Worm (Caenorhabditis elegans) whole organism, young adult: ENCODE results near the gene W04G3.13.

Experiments
- ceh-58 ChIP-seq: fragments of 200-800 bp; sonication (Bioruptor generic); IDR thresholded peaks from 2 replicates; pipeline ENCODE4 v1.3.6; 2022; ENCODE audit warnings: missing genetic modification characterization, missing compliant biosample characterization
- ekl-4 ChIP-seq: fragments of 200-800 bp; sonication (Bioruptor generic); IDR thresholded peaks from 2 replicates; pipeline ENCODE4 v1.3.6; 2022; ENCODE audit warnings: missing genetic modification reagents, missing genetic modification characterization, missing compliant biosample characterization
- sdz-38 ChIP-seq: sonication (generic microtip); optimal IDR thresholded peaks from 2 replicates; lab custom pipeline; 2016; ENCODE audit warnings: missing genotype, missing genetic modification characterization, missing compliant biosample characterization
- snpc-1.1 ChIP-seq: sonication (generic microtip); optimal IDR thresholded peaks from 2 replicates; lab custom pipeline; 2017; ENCODE audit warnings: missing genetic modification characterization, mild to moderate bottlenecking, missing compliant biosample characterization, antibody characterized with exemption, moderate library complexity, missing genotype, missing genetic modification reagents; ENCODE audit not compliant: insufficient read depth
- unc-130 ChIP-seq: sonication (generic microtip); optimal IDR thresholded peaks from 2 replicates; lab custom pipeline; 2016; ENCODE audit warnings: missing genetic modification reagents, missing genetic modification characterization, missing compliant biosample characterization
- zim-3 ChIP-seq: sonication (generic microtip); optimal IDR thresholded peaks from 2 replicates; lab custom pipeline; 2017; ENCODE audit warnings: mild to moderate bottlenecking, missing genetic modification characterization, moderate library complexity, missing compliant biosample characterization
- ztf-22 ChIP-seq: fragments of 200-800 bp; sonication (Bioruptor generic); optimal IDR thresholded peaks from 2 replicates; lab custom pipeline; 2018; ENCODE audit warnings: mild to moderate bottlenecking, missing genetic modification characterization, moderate library complexity, missing compliant biosample characterization

ce11 chrX:11080170-11080728, 682 bp upstream of the W04G3.13 start, which contains the start of gene sulp-7:
- TF ChIP-seq ekl-4 (no peak), snpc-1.1 (tag; lab: Kevin White, UChicago) (no peak), sdz-38 (tag; lab: Kevin White, UChicago) (no peak), unc-130 (no peak), zim-3 (tag; lab: Kevin White, UChicago) (no peak), ztf-22 (GFP tag; lab: Kevin White, UChicago) (no peak), ceh-58 (GFP tag; lab: Robert Waterston, UW) (no peak)
